Worm (Caenorhabditis elegans) whole organism, mixed stage, embryonic: ENCODE results near the gene nfm-1.

Experiments
- blmp-1 ChIP-seq: fragments of 150-350 bp; optimal IDR thresholded peaks from 2 replicates; lab custom pipeline; 2014; ENCODE audit warnings: missing biosample characterization, missing genetic modification characterization
- elt-3 ChIP-seq: fragments of 150-350 bp; optimal IDR thresholded peaks from 2 replicates; lab custom pipeline; 2014; ENCODE audit warnings: missing biosample characterization, missing genetic modification characterization
- ham-2 ChIP-seq: fragments of 200-800 bp; sonication (Bioruptor generic); optimal IDR thresholded peaks from 2 replicates; lab custom pipeline; 2018; ENCODE audit warnings: mild to moderate bottlenecking, missing genetic modification characterization, missing compliant biosample characterization
- lsy-2 ChIP-seq: fragments of 150-350 bp; optimal IDR thresholded peaks from 2 replicates; lab custom pipeline; 2014; ENCODE audit warnings: missing biosample characterization, missing genetic modification characterization
- mep-1 ChIP-seq: fragments of 150-350 bp; optimal IDR thresholded peaks from 2 replicates; lab custom pipeline; 2017; ENCODE audit warnings: missing biosample characterization, missing genetic modification reagents, missing genetic modification characterization, inconsistent platforms
- mls-2 ChIP-seq: sonication (generic microtip); optimal IDR thresholded peaks from 2 replicates; lab custom pipeline; 2016; ENCODE audit warnings: mild to moderate bottlenecking, missing genetic modification characterization, moderate library complexity, missing compliant biosample characterization
- pha-4 ChIP-seq: fragments of 150-350 bp; optimal IDR thresholded peaks from 2 replicates; lab custom pipeline; 2018; ENCODE audit warnings: missing biosample characterization, missing genetic modification reagents, missing genetic modification characterization
- snpc-4 ChIP-seq: fragments of 150-350 bp; optimal IDR thresholded peaks from 2 replicates; lab custom pipeline; 2014; ENCODE audit warnings: missing biosample characterization, missing genetic modification characterization
- unc-39 ChIP-seq: fragments of 150-350 bp; optimal IDR thresholded peaks from 2 replicates; lab custom pipeline; 2014; ENCODE audit warnings: missing biosample characterization, missing genetic modification characterization
- unc-62 ChIP-seq: fragments of 150-350 bp; optimal IDR thresholded peaks from 2 replicates; lab custom pipeline; 2014; ENCODE audit warnings: missing biosample characterization, missing genetic modification reagents, missing genetic modification characterization
- ztf-11 ChIP-seq: fragments of 150-350 bp; optimal IDR thresholded peaks from 2 replicates; lab custom pipeline; 2014; ENCODE audit warnings: missing biosample characterization, missing genetic modification characterization

DNA sequence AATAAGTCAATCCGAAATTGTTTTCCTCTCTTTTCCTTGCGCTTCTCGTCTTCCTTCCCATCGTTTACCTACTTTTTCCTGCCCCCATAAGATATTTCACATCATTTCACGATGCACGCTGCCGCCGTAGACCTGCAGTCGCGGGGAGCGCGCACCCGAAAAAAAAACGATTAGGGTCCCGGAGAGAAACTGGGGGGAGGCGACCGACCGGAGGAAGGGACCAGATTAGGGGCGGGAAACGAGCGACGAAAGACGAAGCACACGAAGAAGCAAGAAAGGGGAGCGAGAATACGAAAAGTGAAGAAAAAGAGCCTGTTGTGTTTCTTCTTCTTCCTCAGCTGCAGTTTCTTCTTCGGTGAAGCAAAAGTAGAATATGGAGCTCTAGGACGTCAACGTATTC lies 24.0 kb upstream of the nfm-1 start:
- TF ChIP-seq snpc-4 (tag; lab: Kevin White, UChicago) (no peak), mep-1 (no peak), pha-4 (no peak), unc-39 (tag; lab: Kevin White, UChicago) (no peak), lsy-2 (tag; lab: Kevin White, UChicago) (no peak), mls-2 (tag; lab: Kevin White, UChicago) (no peak), unc-62 (GFP tag; lab: Kevin White, UChicago) (no peak), elt-3 (tag; lab: Kevin White, UChicago) (no peak), ztf-11 (tag; lab: Kevin White, UChicago) (no peak), blmp-1 (no peak), ham-2 (GFP tag; lab: Kevin White, UChicago) (no peak)
